Worm (Caenorhabditis elegans) whole organism, early embryonic: ENCODE measurements around the gene C05C8.5.

Experiments
- B0310.2 ChIP-seq: sonication (generic microtip); optimal IDR thresholded peaks from 2 replicates; lab custom pipeline; 2016; ENCODE audit warnings: mild to moderate bottlenecking, missing genetic modification characterization, missing compliant biosample characterization
- F13C5.2 ChIP-seq: sonication (generic microtip); optimal IDR thresholded peaks from 2 replicates; lab custom pipeline; 2017; ENCODE audit warnings: mild to moderate bottlenecking, missing genetic modification characterization, inconsistent platforms, missing compliant biosample characterization
- aly-1 ChIP-seq: sonication (generic microtip); optimal IDR thresholded peaks from 2 replicates; lab custom pipeline; 2016; ENCODE audit warnings: missing genetic modification characterization, missing compliant biosample characterization
- ama-1 ChIP-seq: fragments of 150-350 bp; optimal IDR thresholded peaks from 2 replicates; lab custom pipeline; 2014
- ceh-13 ChIP-seq: fragments of 200-800 bp; sonication (Bioruptor generic); optimal IDR thresholded peaks from 2 replicates; lab custom pipeline; 2018; ENCODE audit warnings: mild to moderate bottlenecking, missing genetic modification characterization, missing compliant biosample characterization
- ceh-36 ChIP-seq: sonication (generic microtip); optimal IDR thresholded peaks from 2 replicates; lab custom pipeline; 2016; ENCODE audit warnings: missing genetic modification characterization, inconsistent platforms, missing compliant biosample characterization
- ets-7 ChIP-seq: sonication (generic microtip); optimal IDR thresholded peaks from 2 replicates; lab custom pipeline; 2016; ENCODE audit warnings: missing genotype, missing genetic modification characterization, missing compliant biosample characterization
- flt-1 ChIP-seq: fragments of 200-800 bp; sonication (Bioruptor generic); IDR thresholded peaks from 2 replicates; pipeline ENCODE4 v1.3.6; 2022; ENCODE audit warnings: missing genetic modification characterization, missing compliant biosample characterization
- hmbx-1 ChIP-seq: sonication (generic microtip); optimal IDR thresholded peaks from 2 replicates; lab custom pipeline; 2016; ENCODE audit warnings: mild to moderate bottlenecking, missing genetic modification characterization, missing compliant biosample characterization
- hmg-4 ChIP-seq: fragments of 200-800 bp; sonication (Bioruptor generic); optimal IDR thresholded peaks from 2 replicates; lab custom pipeline; 2018; ENCODE audit warnings: mild to moderate bottlenecking, missing genetic modification characterization, missing compliant biosample characterization
- hnd-1 ChIP-seq: sonication (generic microtip); optimal IDR thresholded peaks from 2 replicates; lab custom pipeline; 2016; ENCODE audit warnings: missing genetic modification characterization, missing compliant biosample characterization
- pes-1 ChIP-seq: fragments of 200-800 bp; sonication (Bioruptor generic); IDR thresholded peaks from 2 replicates; pipeline ENCODE4 v1.3.6; 2022; ENCODE audit warnings: missing genetic modification reagents, missing genetic modification characterization, missing compliant biosample characterization
- scrt-1 ChIP-seq: fragments of 200-800 bp; sonication (Bioruptor generic); IDR thresholded peaks from 2 replicates; pipeline ENCODE4 v1.3.6; 2022; ENCODE audit warnings: missing genetic modification characterization, missing compliant biosample characterization
- sea-1 ChIP-seq: fragments of 200-800 bp; sonication (Bioruptor generic); conservative IDR thresholded peaks from 2 replicates; pipeline ENCODE4 v1.3.6; 2022; ENCODE audit warnings: missing genetic modification characterization, missing compliant biosample characterization
- tbx-11 ChIP-seq: fragments of 200-800 bp; sonication (Bioruptor generic); IDR thresholded peaks from 2 replicates; pipeline ENCODE4 v1.3.6; 2022; ENCODE audit warnings: missing genetic modification characterization, missing compliant biosample characterization
- tbx-37 ChIP-seq: fragments of 200-800 bp; sonication (Bioruptor generic); conservative IDR thresholded peaks from 2 replicates; pipeline ENCODE4 v1.3.6; 2022; ENCODE audit warnings: missing genetic modification reagents, missing genetic modification characterization, missing compliant biosample characterization
- tra-4 ChIP-seq: sonication (generic microtip); optimal IDR thresholded peaks from 2 replicates; lab custom pipeline; 2017; ENCODE audit warnings: missing genetic modification characterization, missing compliant biosample characterization

C05C8.5 gene

ce11 chrV:7199077-7199476, 35.5 kb downstream of the C05C8.5 start:
- TF ChIP-seq ceh-36 (tag; lab: Kevin White, UChicago) (no peak), B0310.2 (tag; lab: Kevin White, UChicago) (no peak), hmg-4 (GFP tag; lab: Kevin White, UChicago) (no peak)

DNA sequence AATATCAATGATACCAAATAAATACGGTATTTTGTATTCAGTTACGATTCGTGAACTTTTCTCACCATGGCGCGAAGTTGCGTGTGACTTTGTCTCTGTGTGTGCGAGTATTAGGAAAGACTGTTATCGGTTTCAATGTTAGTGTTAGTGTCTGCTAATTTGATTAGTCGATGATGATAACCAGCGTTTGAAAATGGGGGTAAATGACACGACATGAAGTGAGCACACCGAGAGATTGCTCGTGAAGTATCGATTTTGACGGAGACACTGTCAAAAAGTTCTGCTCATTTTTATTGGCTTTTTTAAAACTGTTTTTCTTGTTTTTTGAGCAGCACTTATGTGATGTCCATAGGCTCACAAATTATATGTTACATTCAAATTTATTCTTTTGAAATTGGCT, 36.2 kb downstream of the C05C8.5 start:
- no peak for TF ChIP-seq tra-4 (tag; lab: Kevin White, UChicago)
- no peak for TF ChIP-seq hmg-4 (GFP tag; lab: Kevin White, UChicago)
- TF ChIP-seq aly-1, result no peak
- peak; percentile 21 for TF ChIP-seq ama-1 (lab: Kevin White, UChicago)
- TF ChIP-seq ets-7, result no peak
- TF ChIP-seq ceh-36 (tag; lab: Kevin White, UChicago), result no peak
- no peak for TF ChIP-seq F13C5.2 (tag; lab: Kevin White, UChicago)
- no peak for TF ChIP-seq tbx-37 (GFP tag; lab: Robert Waterston, UW)

DNA sequence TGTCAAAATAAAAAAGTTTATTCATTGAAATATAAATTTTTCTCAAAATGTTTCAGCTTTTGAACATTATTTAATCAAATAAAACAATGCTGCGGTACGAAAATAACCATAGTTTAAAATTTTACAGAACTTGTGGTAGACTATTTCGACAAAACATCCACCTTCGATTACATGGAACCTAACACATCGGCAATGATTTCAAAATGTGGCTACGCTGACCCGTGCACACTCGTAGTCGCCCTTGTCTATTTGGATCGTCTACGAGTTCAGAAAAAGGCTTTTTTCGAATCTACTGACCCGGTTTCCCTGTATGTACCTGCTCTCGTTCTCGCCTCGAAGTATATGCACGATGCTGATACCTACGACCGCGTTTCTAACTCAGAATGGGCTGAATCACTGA, 37.6 kb downstream of the C05C8.5 start:
- no peak for TF ChIP-seq ceh-13 (GFP tag; lab: Kevin White, UChicago)
- no peak for TF ChIP-seq tbx-37 (GFP tag; lab: Robert Waterston, UW)
- TF ChIP-seq sea-1 (GFP tag; lab: Robert Waterston, UW), result no peak

DNA sequence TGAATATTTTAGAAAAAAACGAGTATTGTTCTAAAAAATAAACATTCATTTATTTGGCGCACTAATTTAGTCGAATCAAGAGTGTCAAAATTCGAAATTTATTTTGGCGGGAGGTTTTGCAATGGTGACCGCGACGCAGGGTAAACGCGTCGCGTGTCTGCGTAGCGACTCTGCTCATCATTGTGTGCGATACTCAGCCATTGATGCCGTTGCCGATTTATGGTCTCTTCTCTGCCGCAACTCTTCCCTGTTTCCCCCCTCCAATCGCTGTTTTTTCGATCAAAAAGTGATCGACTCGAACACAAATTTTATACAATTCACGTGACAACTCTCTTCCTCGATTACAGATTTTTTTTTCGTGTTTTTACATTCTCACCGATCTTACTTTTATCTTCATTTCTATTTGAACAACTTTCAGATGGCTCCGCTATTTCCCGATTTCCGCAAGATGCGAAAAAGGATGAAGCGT, 38.1 kb downstream of the C05C8.5 start, which contains the start of gene F09G2.2:
TSS of gene F09G2.2 (plus strand) at position 419 of the 469 bp plus-strand sequence.
- 0 out of 2 replicates have a peak, but pooled peaks have one; percentile 12 for TF ChIP-seq flt-1 (GFP tag; lab: Robert Waterston, UW)
- TF ChIP-seq ama-1 (lab: Kevin White, UChicago), result no peak
- TF ChIP-seq hnd-1, result no peak
- no peak for TF ChIP-seq hmbx-1 (tag; lab: Kevin White, UChicago)
- TF ChIP-seq hmg-4 (GFP tag; lab: Kevin White, UChicago), result peak; percentile 19
- peak; percentile 59 for TF ChIP-seq F13C5.2 (tag; lab: Kevin White, UChicago)

- no peak for TF ChIP-seq tbx-11
- TF ChIP-seq flt-1 (GFP tag; lab: Robert Waterston, UW), result no peak
- TF ChIP-seq tbx-37 (GFP tag; lab: Robert Waterston, UW), result no peak
- no peak for TF ChIP-seq ama-1 (lab: Kevin White, UChicago)
- TF ChIP-seq hmg-4 (GFP tag; lab: Kevin White, UChicago), result no peak
- TF ChIP-seq ceh-36 (tag; lab: Kevin White, UChicago), result no peak
- no peak for TF ChIP-seq F13C5.2 (tag; lab: Kevin White, UChicago)
- no peak for TF ChIP-seq pes-1 (GFP tag; lab: Robert Waterston, UW)
- no peak for TF ChIP-seq tra-4 (tag; lab: Kevin White, UChicago)
- no peak for TF ChIP-seq sea-1 (GFP tag; lab: Robert Waterston, UW)
- TF ChIP-seq aly-1, result no peak
- TF ChIP-seq B0310.2 (tag; lab: Kevin White, UChicago), result no peak
These were observed 38.6 kb downstream of the C05C8.5 start, which contains the start of gene attf-2 for ce11 chrV:7196037-7196436. Gene attf-2 (minus strand): TSS chrV:7196137.

DNA sequence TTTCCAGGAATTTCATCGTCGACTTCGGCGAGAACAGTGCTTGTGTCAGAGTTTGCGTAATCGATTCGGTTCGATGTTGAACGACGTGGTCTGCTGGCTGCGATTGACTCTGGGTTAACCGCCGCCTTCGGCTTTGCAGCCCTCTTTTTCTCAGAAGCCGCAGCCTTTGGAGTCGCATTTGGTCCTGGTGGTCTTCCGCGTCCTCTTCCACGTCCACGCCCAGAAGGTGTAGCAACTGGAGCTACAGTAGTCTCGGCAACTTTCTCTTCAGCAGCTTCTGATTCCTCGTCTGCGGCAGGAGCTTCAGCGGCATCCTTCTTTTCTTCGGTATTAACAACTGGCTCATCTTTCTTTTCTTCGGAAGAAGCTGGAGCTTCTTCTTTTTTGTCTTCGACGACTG, 39.8 kb downstream of the C05C8.5 start:
- no peak for TF ChIP-seq aly-1
- TF ChIP-seq hmg-4 (GFP tag; lab: Kevin White, UChicago), result no peak
- no peak for TF ChIP-seq tbx-11
- no peak for TF ChIP-seq pes-1 (GFP tag; lab: Robert Waterston, UW)
- no peak for TF ChIP-seq tbx-37 (GFP tag; lab: Robert Waterston, UW)
- no peak for TF ChIP-seq B0310.2 (tag; lab: Kevin White, UChicago)
- no peak for TF ChIP-seq ceh-13 (GFP tag; lab: Kevin White, UChicago)

DNA sequence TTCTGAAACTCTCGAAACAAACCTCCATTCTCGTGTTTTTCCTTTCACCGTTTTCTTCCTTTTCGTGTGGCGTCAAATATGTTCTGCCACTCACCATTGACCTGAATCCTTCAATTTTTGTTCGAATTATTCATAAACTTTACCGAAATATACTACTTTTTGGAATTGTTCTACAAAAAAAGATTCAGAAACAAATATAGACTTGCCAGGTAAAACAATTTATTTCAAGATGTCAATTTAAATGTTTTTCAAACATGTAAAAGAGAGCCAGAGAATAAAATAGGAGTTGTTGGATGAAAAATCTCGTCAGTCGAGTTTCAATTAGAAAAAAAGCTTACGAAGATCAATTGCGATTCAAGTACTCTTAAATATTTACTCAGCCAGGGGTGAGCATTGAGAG, 41.1 kb downstream of the C05C8.5 start, which contains the start of gene F09G2.8:
TSS of gene F09G2.8 (minus strand) at position 101 of the 400 bp plus-strand sequence.
- TF ChIP-seq tbx-11, result no peak
- TF ChIP-seq scrt-1 (GFP tag; lab: Robert Waterston, UW), result no peak
- TF ChIP-seq tbx-37 (GFP tag; lab: Robert Waterston, UW), result no peak
- TF ChIP-seq hmg-4 (GFP tag; lab: Kevin White, UChicago), result no peak
- no peak for TF ChIP-seq hnd-1
- TF ChIP-seq pes-1 (GFP tag; lab: Robert Waterston, UW), result no peak
- no peak for TF ChIP-seq ama-1 (lab: Kevin White, UChicago)
- no peak for TF ChIP-seq flt-1 (GFP tag; lab: Robert Waterston, UW)
- no peak for TF ChIP-seq ceh-13 (GFP tag; lab: Kevin White, UChicago)
- TF ChIP-seq aly-1, result no peak
- no peak for TF ChIP-seq hmbx-1 (tag; lab: Kevin White, UChicago)
- no peak for TF ChIP-seq ets-7
- TF ChIP-seq sea-1 (GFP tag; lab: Robert Waterston, UW), result no peak
- TF ChIP-seq B0310.2 (tag; lab: Kevin White, UChicago), result no peak
- TF ChIP-seq tra-4 (tag; lab: Kevin White, UChicago), result no peak
- TF ChIP-seq ceh-36 (tag; lab: Kevin White, UChicago), result no peak
- no peak for TF ChIP-seq F13C5.2 (tag; lab: Kevin White, UChicago)

- no peak for TF ChIP-seq ceh-36 (tag; lab: Kevin White, UChicago)
These were observed 47.3 kb downstream of the C05C8.5 start for ce11 chrV:7187295-7187694.

DNA sequence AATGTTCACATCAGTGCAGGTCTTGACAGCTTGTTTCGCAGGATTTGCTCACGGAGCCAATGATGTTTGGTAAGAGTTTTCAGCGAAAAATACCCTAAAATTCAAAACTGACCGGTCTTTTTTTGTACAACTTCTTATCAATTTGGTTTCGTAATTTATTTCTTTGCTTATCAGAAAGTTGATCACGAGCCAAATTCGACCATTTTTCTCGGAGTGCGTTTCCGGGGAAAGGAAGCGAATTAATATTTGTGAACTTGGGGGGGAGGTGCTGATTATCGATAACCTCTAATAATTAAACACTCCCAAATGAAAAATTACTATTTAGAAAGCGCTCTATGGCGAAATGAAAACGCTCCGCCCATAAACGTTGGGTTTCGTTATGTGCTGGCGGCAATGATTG, 48.0 kb downstream of the C05C8.5 start:
- TF ChIP-seq ama-1 (lab: Kevin White, UChicago), result no peak
- no peak for TF ChIP-seq tbx-11
- TF ChIP-seq flt-1 (GFP tag; lab: Robert Waterston, UW), result no peak
- no peak for TF ChIP-seq tbx-37 (GFP tag; lab: Robert Waterston, UW)
- no peak for TF ChIP-seq B0310.2 (tag; lab: Kevin White, UChicago)
- TF ChIP-seq hmg-4 (GFP tag; lab: Kevin White, UChicago), result no peak
- TF ChIP-seq sea-1 (GFP tag; lab: Robert Waterston, UW), result no peak
- no peak for TF ChIP-seq ceh-36 (tag; lab: Kevin White, UChicago)
- TF ChIP-seq F13C5.2 (tag; lab: Kevin White, UChicago), result no peak
- no peak for TF ChIP-seq hmbx-1 (tag; lab: Kevin White, UChicago)
- TF ChIP-seq ceh-13 (GFP tag; lab: Kevin White, UChicago), result no peak
- TF ChIP-seq tra-4 (tag; lab: Kevin White, UChicago), result no peak
- TF ChIP-seq ets-7, result no peak
- no peak for TF ChIP-seq aly-1
- TF ChIP-seq scrt-1 (GFP tag; lab: Robert Waterston, UW), result no peak
- TF ChIP-seq pes-1 (GFP tag; lab: Robert Waterston, UW), result no peak
- no peak for TF ChIP-seq hnd-1
